Worm (Caenorhabditis elegans): Measurements from ENCODE around the gene C43F9.11.

- TF ChIP-seq unc-39 (tag; optimal IDR thresholded peaks at IDR 0.05), result no peak
- no peak for TF ChIP-seq aha-1 (tag)
- no peak for TF ChIP-seq ceh-32 (tag; optimal IDR thresholded peaks at IDR 0.05; ENCODE audit: poor library complexity)
- no peak for TF ChIP-seq daf-8 (GFP tag; IDR thresholded peaks at IDR 0.05)
- no peak for TF ChIP-seq pqm-1 (tag; optimal IDR thresholded peaks at IDR 0.05)
These were observed 3.0 kb upstream of the C43F9.11 start, which contains the start of gene C43F9.7 for ce11 chrIV:10593570-10593969.

All from whole organism, L4 larva.